Worm (Caenorhabditis elegans) whole organism, L3 larva: ENCODE data around the gene ace-1.

ENCODE experiments used
- ama-1 ChIP-seq: fragments of 150-350 bp; optimal IDR thresholded peaks from 2 replicates; lab custom pipeline; 2018
- ceh-82 ChIP-seq: fragments of 150-350 bp; optimal IDR thresholded peaks from 2 replicates; lab custom pipeline; 2014; ENCODE audit warnings: missing biosample characterization, missing genetic modification characterization
- egl-27 ChIP-seq: sonication (generic microtip); optimal IDR thresholded peaks from 4 replicates; lab custom pipeline; 2017; ENCODE audit warnings: missing biosample characterization, missing genetic modification reagents, missing genetic modification characterization
- elt-3 ChIP-seq, 3 experiments: fragments of 150-350 bp in 1 of 3; sonication (generic microtip) in 2 of 3; optimal IDR thresholded peaks; 2 replicates in 2 of 3; 4 replicates in 1 of 3; lab custom pipeline; 2014 to 2017; ENCODE audit warnings: missing biosample characterization in 3 of 3, missing genetic modification characterization in 3 of 3
- jun-1 ChIP-seq: fragments of 150-350 bp; optimal IDR thresholded peaks from 2 replicates; lab custom pipeline; 2014; ENCODE audit warnings: missing biosample characterization, missing genetic modification reagents, missing genetic modification characterization
- lin-15B ChIP-seq: fragments of 150-350 bp; optimal IDR thresholded peaks from 2 replicates; lab custom pipeline; 2014; ENCODE audit warnings: missing biosample characterization, missing genetic modification characterization
- nhr-76 ChIP-seq: fragments of 150-350 bp; sonication (generic microtip); optimal IDR thresholded peaks from 5 replicates; lab custom pipeline; 2014; ENCODE audit warnings: missing biosample characterization, missing genetic modification characterization
- pqm-1 ChIP-seq: fragments of 150-350 bp; optimal IDR thresholded peaks from 2 replicates; lab custom pipeline; 2017; ENCODE audit warnings: missing biosample characterization, missing genetic modification characterization, inconsistent platforms
- tbx-2 ChIP-seq: sonication (generic microtip); optimal IDR thresholded peaks from 2 replicates; lab custom pipeline; 2016; ENCODE audit warnings: mild to moderate bottlenecking, missing genetic modification characterization, missing compliant biosample characterization

DNA sequence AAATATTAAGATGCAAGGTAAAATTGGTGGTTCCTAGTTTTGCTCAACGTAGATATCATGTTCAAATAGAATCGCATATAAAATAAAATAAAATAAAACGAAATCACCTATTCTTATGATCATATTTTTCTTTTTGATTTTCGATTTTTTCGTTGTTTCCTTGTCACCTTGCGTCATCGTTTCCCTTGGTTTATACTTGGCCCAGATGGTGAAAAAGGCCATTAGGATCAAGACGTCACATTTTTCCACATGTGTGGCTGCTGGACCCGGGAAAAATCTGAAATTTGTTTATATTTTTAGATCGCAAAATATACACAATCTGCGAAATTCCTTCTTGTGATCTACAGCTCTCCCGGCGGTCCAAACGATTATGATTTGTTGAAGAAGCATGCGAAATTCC is at the start of gene ace-1:
- TF ChIP-seq elt-3 (tag; optimal IDR thresholded peaks at IDR 0.05; lab: Kevin White, UChicago) (no peak), egl-27 (no peak), ama-1 (lab: Kevin White, UChicago) (no peak), lin-15B (tag; lab: Kevin White, UChicago) (no peak), tbx-2 (tag; lab: Kevin White, UChicago) (no peak), pqm-1 (tag; lab: Kevin White, UChicago) (no peak), nhr-76 (tag; lab: Kevin White, UChicago) (no peak), jun-1 (tag; lab: Kevin White, UChicago) (no peak), ceh-82 (tag; lab: Kevin White, UChicago) (no peak)
